Worm (Caenorhabditis elegans): ENCODE results near the gene srh-99.

DNA sequence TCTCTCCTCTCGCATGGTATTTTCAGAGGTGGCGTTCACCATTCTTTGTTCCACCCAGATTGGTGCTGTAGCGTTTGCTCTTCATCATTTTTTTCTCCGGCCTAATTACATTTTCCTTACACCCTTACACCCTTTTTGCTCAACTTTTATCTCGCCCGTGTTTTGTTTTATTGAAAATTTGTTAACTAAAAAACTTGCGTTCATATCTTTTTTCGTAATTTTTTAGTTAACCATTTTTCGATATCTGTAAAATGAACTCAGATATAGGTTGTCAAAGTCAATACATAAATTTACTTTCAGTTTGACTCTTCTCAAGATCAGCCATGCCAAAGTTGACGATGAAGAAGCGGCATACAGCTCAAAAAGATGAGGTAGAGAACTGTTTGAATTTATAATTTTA is 25.2 kb upstream of the srh-99 start, which contains the start of gene F12E12.1:
- TF ChIP-seq skn-1 (tag; optimal IDR thresholded peaks at IDR 0.05), result no peak
- TF ChIP-seq ceh-16 (tag; optimal IDR thresholded peaks at IDR 0.05), result no peak
- no peak for TF ChIP-seq nhr-237 (tag; optimal IDR thresholded peaks at IDR 0.05)
- no peak for TF ChIP-seq ztf-4 (tag; optimal IDR thresholded peaks at IDR 0.05)
- TF ChIP-seq sea-2 (GFP tag; optimal IDR thresholded peaks at IDR 0.05), result no peak
- TF ChIP-seq nhr-76 (tag; optimal IDR thresholded peaks at IDR 0.05), result no peak
- TF ChIP-seq hmg-11 (tag; optimal IDR thresholded peaks at IDR 0.05), result no peak
- TF ChIP-seq elt-3 (tag; optimal IDR thresholded peaks at IDR 0.05), result no peak
- no peak for TF ChIP-seq fkh-10 (GFP tag; optimal IDR thresholded peaks at IDR 0.05)
- TF ChIP-seq R02D3.7 (tag; optimal IDR thresholded peaks at IDR 0.05), result no peak
- TF ChIP-seq egl-27 (tag; optimal IDR thresholded peaks at IDR 0.05), result no peak
